Worm (Caenorhabditis elegans) whole organism, L2 larva: ENCODE data around the gene K02A2.5.

Experiments
- aly-2 ChIP-seq: fragments of 150-350 bp; optimal IDR thresholded peaks from 2 replicates; lab custom pipeline; 2014; ENCODE audit warnings: missing biosample characterization, missing genetic modification characterization
- nhr-11 ChIP-seq: fragments of 150-350 bp; optimal IDR thresholded peaks from 2 replicates; lab custom pipeline; 2014; ENCODE audit warnings: missing biosample characterization, missing genetic modification characterization
- ztf-11 ChIP-seq: sonication (generic microtip); optimal IDR thresholded peaks from 2 replicates; lab custom pipeline; 2017; ENCODE audit warnings: missing biosample characterization, missing genetic modification characterization

- TF ChIP-seq aly-2 (tag; lab: Kevin White, UChicago) = no peak
- no peak for TF ChIP-seq ztf-11 (tag; lab: Kevin White, UChicago)
- TF ChIP-seq nhr-11 (tag; lab: Kevin White, UChicago) = no peak
Observed at ce11 chrII:7413764-7414163, 1.9 kb upstream of the K02A2.5 start.
